Worm (Caenorhabditis elegans) whole organism, L2 larva: Measurements from ENCODE around the gene ZK1010.2.

Experiments
- aly-2 ChIP-seq: fragments of 150-350 bp; optimal IDR thresholded peaks from 2 replicates; lab custom pipeline; 2014; ENCODE audit warnings: missing biosample characterization, missing genetic modification characterization
- elt-1 ChIP-seq: fragments of 150-350 bp; optimal IDR thresholded peaks from 2 replicates; lab custom pipeline; 2014; ENCODE audit warnings: missing biosample characterization, missing genetic modification characterization
- fos-1 ChIP-seq: fragments of 150-350 bp; optimal IDR thresholded peaks from 2 replicates; lab custom pipeline; 2014; ENCODE audit warnings: missing biosample characterization, missing genetic modification characterization
- lin-11 ChIP-seq: fragments of 150-350 bp; sonication (generic microtip); optimal IDR thresholded peaks from 2 replicates; lab custom pipeline; 2014; ENCODE audit warnings: missing biosample characterization, missing genetic modification characterization, inconsistent platforms, mixed read lengths
- nhr-129 ChIP-seq: fragments of 150-350 bp; optimal IDR thresholded peaks from 2 replicates; lab custom pipeline; 2014; ENCODE audit warnings: missing biosample characterization, missing genetic modification characterization
- nhr-25 ChIP-seq: fragments of 150-350 bp; sonication (generic microtip); optimal IDR thresholded peaks from 3 replicates; lab custom pipeline; 2014; ENCODE audit warnings: missing biosample characterization, missing genetic modification characterization
- ztf-4 ChIP-seq: fragments of 150-350 bp; optimal IDR thresholded peaks from 2 replicates; lab custom pipeline; 2014; ENCODE audit warnings: missing biosample characterization, missing genetic modification characterization

ce11 chrIII:12966895-12967294, 10.8 kb downstream of the ZK1010.2 start, which contains the start of gene ttm-1:
- TF ChIP-seq fos-1 (tag; lab: Kevin White, UChicago): no peak
- no peak for TF ChIP-seq elt-1 (tag; lab: Kevin White, UChicago)
- TF ChIP-seq nhr-25 (tag; lab: Kevin White, UChicago): no peak
- no peak for TF ChIP-seq ztf-4
- no peak for TF ChIP-seq lin-11 (tag; lab: Kevin White, UChicago)
- no peak for TF ChIP-seq nhr-129 (tag; lab: Kevin White, UChicago)
- no peak for TF ChIP-seq aly-2 (tag; lab: Kevin White, UChicago)
